Fruit fly (Drosophila melanogaster): ENCODE measurements around the gene Jasper.

DNA sequence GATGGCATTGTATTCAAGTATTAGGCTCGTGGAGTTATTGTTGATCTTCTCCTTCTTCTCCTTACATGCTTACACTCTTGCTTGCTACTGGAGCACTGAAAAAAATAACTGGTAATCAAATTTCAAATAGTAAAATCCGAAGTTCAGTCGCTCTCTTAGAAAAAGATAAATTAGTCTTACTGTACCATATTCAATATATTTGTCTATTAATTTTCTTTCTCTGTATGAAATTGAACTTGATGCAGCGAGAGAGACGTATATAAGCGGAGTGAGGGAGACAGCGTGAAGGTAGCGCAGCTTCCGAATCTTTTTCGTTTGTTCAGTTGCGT, 8.8 kb downstream of the Jasper start:
- TF ChIP-seq ey (GFP tag; optimal IDR thresholded peaks at IDR 0.05): peak; percentile 93
- no peak for TF ChIP-seq Abd-B (GFP tag; optimal IDR thresholded peaks at IDR 0.05)
- no peak for TF ChIP-seq N (GFP tag; optimal IDR thresholded peaks at IDR 0.05)
- no peak for TF ChIP-seq lola (GFP tag; optimal IDR thresholded peaks at IDR 0.05)
- no peak for TF ChIP-seq Hr78 (GFP tag; optimal IDR thresholded peaks at IDR 0.05)
- TF ChIP-seq usp (GFP tag; optimal IDR thresholded peaks at IDR 0.05): no peak
- peak; percentile 93 for TF ChIP-seq br (GFP tag; optimal IDR thresholded peaks at IDR 0.05)
- TF ChIP-seq psq (GFP tag; optimal IDR thresholded peaks at IDR 0.05): peak; percentile 87
